Fruit fly (Drosophila melanogaster) whole organism, embryonic: Measurements from ENCODE around the gene CG42784.
A peak's percentile ranks its signal among the peaks of the same experiment; 100 is the strongest.

Source experiments
- ATbp ChIP-seq: fragments of 200-800 bp; sonication (Bioruptor generic); optimal IDR thresholded peaks from 2 replicates; lab custom pipeline; 2017; ENCODE audit warnings: missing biosample characterization, mild to moderate bottlenecking, missing genetic modification characterization, missing genetic modification reagents
- Adf1 ChIP-seq: fragments of 200-800 bp; sonication (Bioruptor generic); IDR thresholded peaks from 2 replicates; pipeline ENCODE4 v1.3.6; 2022; ENCODE audit warnings: missing biosample characterization, missing genetic modification characterization
- B-H1 ChIP-seq: fragments of 200-800 bp; sonication (Bioruptor generic); IDR thresholded peaks from 3 replicates; pipeline ENCODE4 v1.3.6; 2022; ENCODE audit warnings: missing biosample characterization, missing genetic modification characterization
- BEAF-32 ChIP-seq: fragments of 200-800 bp; sonication (Bioruptor generic); optimal IDR thresholded peaks from 3 replicates; lab custom pipeline; 2017; ENCODE audit warnings: missing biosample characterization, missing genetic modification characterization, mild to moderate bottlenecking, moderate library complexity, missing genetic modification reagents
- CG10654 ChIP-seq: fragments of 200-800 bp; sonication (Bioruptor generic); optimal IDR thresholded peaks from 2 replicates; lab custom pipeline; 2016; ENCODE audit warnings: missing biosample characterization, missing genetic modification characterization
- CG12236 ChIP-seq: fragments of 200-800 bp; sonication (Bioruptor generic); optimal IDR thresholded peaks from 2 replicates; lab custom pipeline; 2016; ENCODE audit warnings: missing biosample characterization, missing genetic modification characterization
- CG1233 ChIP-seq: fragments of 200-800 bp; sonication (Bioruptor generic); optimal IDR thresholded peaks from 4 replicates; lab custom pipeline; 2018; ENCODE audit warnings: missing biosample characterization, mild to moderate bottlenecking, missing genetic modification characterization
- CG12659 ChIP-seq: fragments of 200-800 bp; sonication (Bioruptor generic); optimal IDR thresholded peaks from 3 replicates; lab custom pipeline; 2017; ENCODE audit warnings: mild to moderate bottlenecking, missing biosample characterization, missing genetic modification reagents, missing genetic modification characterization
- CG12769 ChIP-seq: fragments of 200-800 bp; sonication (Bioruptor generic); optimal IDR thresholded peaks from 2 replicates; lab custom pipeline; 2019; ENCODE audit warnings: missing biosample characterization, mild to moderate bottlenecking, missing genetic modification characterization, moderate library complexity
- CG13296 ChIP-seq: fragments of 200-800 bp; sonication (Bioruptor generic); optimal IDR thresholded peaks from 3 replicates; lab custom pipeline; 2018; ENCODE audit warnings: missing biosample characterization, mild to moderate bottlenecking, missing genetic modification characterization
- CG13775 ChIP-seq: fragments of 200-800 bp; sonication (Bioruptor generic); optimal IDR thresholded peaks from 3 replicates; lab custom pipeline; 2017; ENCODE audit warnings: missing biosample characterization, mild to moderate bottlenecking, missing genetic modification characterization
- CG14860 ChIP-seq: fragments of 200-800 bp; sonication (Bioruptor generic); IDR thresholded peaks from 3 replicates; pipeline ENCODE4 v1.3.6; 2022; ENCODE audit warnings: missing biosample characterization, missing genetic modification characterization; ENCODE audit not compliant: partially characterized antibody
- CG16779 ChIP-seq: fragments of 200-800 bp; sonication (Bioruptor generic); IDR thresholded peaks from 2 replicates; pipeline ENCODE4 v1.3.6; 2022; ENCODE audit warnings: missing biosample characterization, missing genetic modification characterization
- CG18011 ChIP-seq: fragments of 200-800 bp; sonication (Bioruptor generic); optimal IDR thresholded peaks from 2 replicates; lab custom pipeline; 2017; ENCODE audit warnings: missing biosample characterization, missing genetic modification characterization, mild to moderate bottlenecking, moderate library complexity, missing genotype
- CG1832 ChIP-seq: fragments of 200-800 bp; sonication (Bioruptor generic); optimal IDR thresholded peaks from 2 replicates; lab custom pipeline; 2017; ENCODE audit warnings: missing biosample characterization, mild to moderate bottlenecking, missing genetic modification characterization, inconsistent platforms
- CG2875 ChIP-seq: fragments of 200-800 bp; sonication (Bioruptor generic); optimal IDR thresholded peaks from 2 replicates; lab custom pipeline; 2017; ENCODE audit warnings: missing biosample characterization, mild to moderate bottlenecking, missing genetic modification characterization, missing genetic modification reagents
- CG4707 ChIP-seq: fragments of 200-800 bp; sonication (Bioruptor generic); optimal IDR thresholded peaks from 2 replicates; lab custom pipeline; 2018; ENCODE audit warnings: missing biosample characterization, mild to moderate bottlenecking, missing genetic modification characterization, moderate library complexity
- CG5245 ChIP-seq: fragments of 200-800 bp; sonication (Bioruptor generic); optimal IDR thresholded peaks from 3 replicates; lab custom pipeline; 2016; ENCODE audit warnings: missing biosample characterization, missing genetic modification characterization
- CG6272 ChIP-seq: fragments of 200-800 bp; sonication (Bioruptor generic); IDR thresholded peaks from 2 replicates; pipeline ENCODE4 v1.3.6; 2022; ENCODE audit warnings: missing biosample characterization, missing genetic modification characterization
- CG7271 ChIP-seq: fragments of 200-800 bp; sonication (Bioruptor generic); optimal IDR thresholded peaks from 2 replicates; lab custom pipeline; 2018; ENCODE audit warnings: missing biosample characterization, mild to moderate bottlenecking, missing genetic modification characterization, moderate library complexity
- CG7786 ChIP-seq: fragments of 200-800 bp; sonication (Bioruptor generic); optimal IDR thresholded peaks from 2 replicates; lab custom pipeline; 2016; ENCODE audit warnings: missing biosample characterization, missing genetic modification characterization
- CG9437 ChIP-seq: fragments of 200-800 bp; sonication (Bioruptor generic); optimal IDR thresholded peaks from 2 replicates; lab custom pipeline; 2018; ENCODE audit warnings: missing biosample characterization, mild to moderate bottlenecking, missing genetic modification characterization
- CG9727 ChIP-seq: fragments of 200-800 bp; sonication (Bioruptor generic); optimal IDR thresholded peaks from 3 replicates; lab custom pipeline; 2017; ENCODE audit warnings: missing biosample characterization, mild to moderate bottlenecking, missing genetic modification characterization
- CG9797 ChIP-seq: fragments of 200-800 bp; sonication (Bioruptor generic); optimal IDR thresholded peaks from 3 replicates; lab custom pipeline; 2018; ENCODE audit warnings: missing biosample characterization, mild to moderate bottlenecking, missing genetic modification characterization
- CkIIα-i1 ChIP-seq: fragments of 200-800 bp; sonication (Bioruptor generic); IDR thresholded peaks from 2 replicates; pipeline ENCODE4 v1.3.6; 2022; ENCODE audit warnings: missing biosample characterization, missing genetic modification characterization
- CrebB ChIP-seq: fragments of 200-800 bp; sonication (Bioruptor generic); optimal IDR thresholded peaks from 3 replicates; lab custom pipeline; 2018; ENCODE audit warnings: missing biosample characterization, mild to moderate bottlenecking, missing genetic modification characterization
- Dek ChIP-seq: fragments of 200-800 bp; sonication (Bioruptor generic); optimal IDR thresholded peaks from 3 replicates; lab custom pipeline; 2019; ENCODE audit warnings: missing biosample characterization, mild to moderate bottlenecking, missing genetic modification characterization, moderate library complexity
- Dip2 ChIP-seq: fragments of 200-800 bp; sonication (Bioruptor generic); IDR thresholded peaks from 2 replicates; pipeline ENCODE4 v1.3.6; 2022; ENCODE audit warnings: missing biosample characterization, missing genetic modification characterization
- Dp ChIP-seq: fragments of 200-800 bp; sonication (Bioruptor generic); optimal IDR thresholded peaks from 2 replicates; lab custom pipeline; 2018; ENCODE audit warnings: missing biosample characterization, mild to moderate bottlenecking, missing genetic modification characterization, moderate library complexity
- Hsf ChIP-seq: fragments of 200-800 bp; sonication (Bioruptor generic); optimal IDR thresholded peaks from 3 replicates; lab custom pipeline; 2016; ENCODE audit warnings: missing biosample characterization, missing genetic modification characterization
- Mad ChIP-seq: fragments of 200-800 bp; sonication (Bioruptor generic); optimal IDR thresholded peaks from 2 replicates; lab custom pipeline; 2016; ENCODE audit warnings: missing biosample characterization, missing genetic modification characterization
- Med ChIP-seq: fragments of 200-800 bp; sonication (Bioruptor generic); peaks from one replicate; lab custom pipeline; 2016; ENCODE audit warnings: missing biosample characterization, missing genetic modification characterization, mild to moderate bottlenecking, inconsistent platforms, moderate library complexity
- Meics ChIP-seq: fragments of 200-800 bp; sonication (Bioruptor generic); optimal IDR thresholded peaks from 2 replicates; lab custom pipeline; 2017; ENCODE audit warnings: missing biosample characterization, mild to moderate bottlenecking, missing genetic modification characterization
- Neu2 ChIP-seq: fragments of 200-800 bp; sonication (Bioruptor generic); optimal IDR thresholded peaks from 3 replicates; lab custom pipeline; 2016; ENCODE audit warnings: missing biosample characterization, missing genetic modification characterization, borderline replicate concordance
- Oli ChIP-seq: fragments of 200-800 bp; sonication (Bioruptor generic); optimal IDR thresholded peaks from 2 replicates; lab custom pipeline; 2018; ENCODE audit warnings: missing biosample characterization, mild to moderate bottlenecking, missing genetic modification characterization, moderate library complexity
- Opbp ChIP-seq: fragments of 200-800 bp; sonication (Bioruptor generic); IDR thresholded peaks from 3 replicates; pipeline ENCODE4 v1.3.6; 2022; ENCODE audit warnings: missing biosample characterization, missing genetic modification characterization; ENCODE audit not compliant: partially characterized antibody
- Ptx1 ChIP-seq: fragments of 200-800 bp; sonication (Bioruptor generic); IDR thresholded peaks from 2 replicates; pipeline ENCODE4 v1.3.6; 2022; ENCODE audit warnings: missing biosample characterization, missing genetic modification characterization
- Usf ChIP-seq: fragments of 200-800 bp; sonication (Bioruptor generic); optimal IDR thresholded peaks from 2 replicates; lab custom pipeline; 2017; ENCODE audit warnings: missing genotype, missing biosample characterization, missing genetic modification characterization
- croc ChIP-seq: fragments of 200-800 bp; sonication (Bioruptor generic); conservative IDR thresholded peaks from 3 replicates; pipeline ENCODE4 v1.3.6; 2022; ENCODE audit warnings: missing biosample characterization, missing genetic modification characterization
- ewg ChIP-seq: fragments of 200-800 bp; sonication (Bioruptor generic); optimal IDR thresholded peaks from 3 replicates; lab custom pipeline; 2017; ENCODE audit warnings: mild to moderate bottlenecking, missing biosample characterization, missing genetic modification reagents, missing genetic modification characterization
- fru ChIP-seq: fragments of >200 bp; optimal IDR thresholded peaks from 2 replicates; lab custom pipeline; 2017
- gce ChIP-seq: fragments of 200-800 bp; sonication (Bioruptor generic); IDR thresholded peaks from 3 replicates; pipeline ENCODE4 v1.3.6; 2022; ENCODE audit warnings: missing biosample characterization, missing genetic modification characterization
- grn ChIP-seq: fragments of 200-800 bp; sonication (Bioruptor generic); optimal IDR thresholded peaks from 3 replicates; lab custom pipeline; 2017; ENCODE audit warnings: missing biosample characterization, missing genetic modification characterization
- insv ChIP-seq, 2 experiments: fragments of 200-800 bp; sonication (Bioruptor generic); optimal IDR thresholded peaks; 3 replicates each; lab custom pipeline; 2016 to 2018; ENCODE audit warnings: missing biosample characterization in 2 of 2, missing genetic modification characterization in 2 of 2
- nerfin-1 ChIP-seq: fragments of 200-800 bp; sonication (Bioruptor generic); optimal IDR thresholded peaks from 3 replicates; lab custom pipeline; 2019; ENCODE audit warnings: missing biosample characterization, mild to moderate bottlenecking, missing genetic modification characterization, moderate library complexity
- pb ChIP-seq: fragments of 200-800 bp; sonication (Bioruptor generic); optimal IDR thresholded peaks from 3 replicates; lab custom pipeline; 2016; ENCODE audit warnings: missing biosample characterization, missing genetic modification characterization
- ranshi ChIP-seq: fragments of 200-800 bp; sonication (Bioruptor generic); IDR thresholded peaks from 2 replicates; pipeline ENCODE4 v1.3.6; 2022; ENCODE audit warnings: missing biosample characterization, missing genetic modification characterization
- sim ChIP-seq: fragments of 200-800 bp; sonication (Bioruptor generic); IDR thresholded peaks from 2 replicates; pipeline ENCODE4 v1.3.6; 2022; ENCODE audit warnings: missing biosample characterization, missing genetic modification characterization
- vvl ChIP-seq: fragments of 200-800 bp; sonication (Bioruptor generic); IDR thresholded peaks from 2 replicates; pipeline ENCODE4 v1.3.6; 2022; ENCODE audit warnings: missing biosample characterization, missing genetic modification characterization
- zf30C ChIP-seq: fragments of 200-800 bp; sonication (Bioruptor generic); optimal IDR thresholded peaks from 3 replicates; lab custom pipeline; 2018; ENCODE audit warnings: missing biosample characterization, mild to moderate bottlenecking, missing genetic modification characterization

The CG42784 gene

DNA sequence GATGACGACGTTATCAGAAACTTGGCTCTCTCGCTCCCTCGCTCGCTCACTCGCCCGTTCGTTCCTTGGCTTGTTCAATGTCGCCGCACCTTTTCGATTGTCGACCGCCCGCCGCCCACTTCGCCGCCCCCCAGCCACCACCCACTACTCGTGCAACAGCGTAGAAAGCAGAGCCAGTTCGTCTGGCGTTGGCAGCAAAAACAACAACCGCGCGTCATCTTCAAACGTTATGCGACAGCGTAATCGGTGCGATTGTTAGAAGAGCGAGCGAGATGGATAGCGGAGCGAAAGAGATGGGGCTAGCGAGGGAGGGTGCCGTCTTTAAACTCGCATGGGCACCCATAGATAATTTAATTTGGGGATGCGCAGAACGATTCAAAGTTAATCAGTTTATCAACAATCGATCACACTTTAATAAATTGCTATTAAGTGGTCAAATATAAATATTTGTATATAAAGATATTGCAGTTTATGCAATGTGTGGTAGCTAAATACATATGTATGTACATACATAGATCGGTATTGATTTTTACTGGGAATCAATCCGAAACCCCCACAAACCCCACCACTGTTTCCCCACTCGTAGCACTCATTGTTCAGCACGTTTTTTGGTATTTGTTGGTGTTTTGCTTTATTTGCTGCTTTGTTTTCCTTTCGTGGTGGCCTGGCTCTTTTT lies 99.2 kb downstream of the CG42784 start (continued):
- TF ChIP-seq CG13296 (peak; percentile 46), CG12659 (peak; percentile 62), fru (lab: Kevin White, UChicago) (no peak), CG18011 (no peak), CG1832 (peak; percentile 84), Dp (GFP tag; lab: Kevin White, UChicago) (no peak), zf30C (GFP tag; lab: Kevin White, UChicago) (no peak), BEAF-32 (no peak), Hsf (peak; percentile 1), Mad (GFP tag; lab: Kevin White, UChicago) (no peak), CG5245 (GFP tag; lab: Kevin White, UChicago) (no peak), CkIIα-i1 (GFP tag; lab: Robert Waterston, UW) (no peak), Meics (GFP tag; lab: Kevin White, UChicago) (peak; percentile 67), CG9797 (GFP tag; lab: Kevin White, UChicago) (no peak), CrebB (tag; lab: Kevin White, UChicago) (peak; percentile 27), CG9437 (GFP tag; lab: Kevin White, UChicago) (peak; percentile 57), pb (GFP tag; lab: Kevin White, UChicago) (no peak), Usf (GFP tag; lab: Kevin White, UChicago) (peak; percentile 71), CG16779 (GFP tag; lab: Robert Waterston, UW) (no peak), ATbp (GFP tag; lab: Kevin White, UChicago) (peak; percentile 48), CG7786 (GFP tag; lab: Kevin White, UChicago) (no peak), CG6272 (peak; percentile 52), ewg (peak; percentile 56), ranshi (GFP tag; lab: Robert Waterston, UW) (peak; percentile 71; the same call in 1 of the 2 replicates), insv (GFP tag; optimal IDR thresholded peaks at IDR 0.05; lab: Kevin White, UChicago) (no peak), Dip2 (no peak), grn (GFP tag; lab: Kevin White, UChicago) (no peak), Dek (tag; lab: Kevin White, UChicago) (peak; percentile 44), CG13775 (GFP tag; lab: Kevin White, UChicago) (peak; percentile 56), CG9727 (GFP tag; lab: Kevin White, UChicago) (no peak), Ptx1 (peak; percentile 78), croc (peak; percentile 41; the same call in 1 of the 3 replicates), nerfin-1 (peak; percentile 7), Opbp (GFP tag; lab: Robert Waterston, UW) (no peak), CG1233 (GFP tag; lab: Kevin White, UChicago) (peak; percentile 18), Oli (tag; lab: Kevin White, UChicago) (peak; percentile 64), CG12236 (no peak), CG10654 (peak; percentile 34), B-H1 (GFP tag; lab: Robert Waterston, UW) (no peak; the same call in 2 of the 3 replicates), vvl (GFP tag; lab: Robert Waterston, UW) (no peak; the same call in none of the 2 replicates), CG12769 (peak; percentile 81), CG14860 (GFP tag; lab: Robert Waterston, UW) (no peak), Neu2 (GFP tag; lab: Kevin White, UChicago) (no peak), Med (GFP tag; lab: Kevin White, UChicago) (peak; percentile 91), CG2875 (GFP tag; lab: Kevin White, UChicago) (peak; percentile 34), sim (GFP tag; lab: Robert Waterston, UW) (no peak), Adf1 (GFP tag; lab: Robert Waterston, UW) (peak; percentile 49; the same call in 1 of the 2 replicates), gce (GFP tag; lab: Robert Waterston, UW) (no peak), CG4707 (GFP tag; lab: Kevin White, UChicago) (no peak), CG7271 (tag; lab: Kevin White, UChicago) (no peak)
